Worm (Caenorhabditis elegans): Measurements from ENCODE around the gene srsx-19.

DNA sequence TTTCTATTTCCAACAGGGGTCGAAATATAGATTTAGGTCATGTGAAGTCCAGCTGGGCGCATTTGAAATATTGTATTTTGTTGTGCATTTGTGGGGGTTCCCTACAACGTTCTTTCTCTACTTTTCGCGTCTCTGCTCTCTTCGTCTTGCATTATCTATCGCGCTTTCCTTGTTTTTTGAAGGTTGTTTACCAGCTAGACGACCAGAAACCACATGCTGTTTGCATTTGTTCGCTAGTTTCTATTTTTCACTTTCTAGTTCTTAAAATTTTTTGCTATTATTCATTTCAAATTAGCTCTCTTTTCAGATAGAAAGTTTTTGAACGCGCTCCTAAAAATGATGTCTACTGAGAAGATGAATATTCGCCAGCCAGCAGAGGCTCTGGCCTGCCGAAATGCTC, 48.0 kb upstream of the srsx-19 start, which contains the start of gene F55B12.10:
- TF ChIP-seq ref-1 (GFP tag; conservative IDR thresholded peaks at IDR 0.05) (no peak), flt-1 (GFP tag; IDR thresholded peaks at IDR 0.05) (no peak), med-1 (GFP tag; optimal IDR thresholded peaks at IDR 0.05; ENCODE audit: insufficient read depth) (no peak), T22C8.4 (GFP tag; IDR thresholded peaks at IDR 0.05) (no peak), klf-2 (GFP tag; conservative IDR thresholded peaks at IDR 0.05) (no peak), ztf-29 (GFP tag; IDR thresholded peaks at IDR 0.05) (no peak), cog-1 (tag; optimal IDR thresholded peaks at IDR 0.05) (no peak)
